Worm (Caenorhabditis elegans) whole organism, L3 larva: ENCODE results near the gene F38A6.4.

ENCODE experiments used
- egl-5 ChIP-seq: fragments of 150-350 bp; optimal IDR thresholded peaks from 2 replicates; lab custom pipeline; 2017; ENCODE audit warnings: missing biosample characterization, missing genetic modification reagents, missing genetic modification characterization, inconsistent platforms
- elt-2 ChIP-seq: sonication (generic microtip); optimal IDR thresholded peaks from 2 replicates; lab custom pipeline; 2016; ENCODE audit warnings: missing genetic modification reagents, mild to moderate bottlenecking, missing genetic modification characterization, missing compliant biosample characterization
- elt-3 ChIP-seq, 3 experiments: fragments of 150-350 bp in 1 of 3; sonication (generic microtip) in 2 of 3; optimal IDR thresholded peaks; 2 replicates in 2 of 3; 4 replicates in 1 of 3; lab custom pipeline; 2014 to 2017; ENCODE audit warnings: missing biosample characterization in 3 of 3, missing genetic modification characterization in 3 of 3
- eor-1 ChIP-seq, 2 experiments: fragments of 150-350 bp; optimal IDR thresholded peaks; 2 replicates each; lab custom pipeline; 2014 to 2018; ENCODE audit warnings: missing biosample characterization in 2 of 2, missing genetic modification characterization in 2 of 2
- fos-1 ChIP-seq: fragments of 150-350 bp; optimal IDR thresholded peaks from 2 replicates; lab custom pipeline; 2014; ENCODE audit warnings: missing biosample characterization, missing genetic modification characterization
- lsy-12 ChIP-seq: sonication (generic microtip); optimal IDR thresholded peaks from 2 replicates; lab custom pipeline; 2016; ENCODE audit warnings: mild to moderate bottlenecking, missing genetic modification characterization, missing compliant biosample characterization
- mml-1 ChIP-seq: fragments of 150-350 bp; sonication (generic microtip); optimal IDR thresholded peaks from 3 replicates; lab custom pipeline; 2014; ENCODE audit warnings: missing biosample characterization, missing genetic modification characterization
- nfya-1 ChIP-seq: sonication (generic microtip); optimal IDR thresholded peaks from 2 replicates; lab custom pipeline; 2017; ENCODE audit warnings: missing genetic modification characterization, mild to moderate bottlenecking, missing compliant biosample characterization, antibody characterized with exemption, moderate library complexity; ENCODE audit not compliant: insufficient read depth
- nhr-28 ChIP-seq: fragments of 150-350 bp; optimal IDR thresholded peaks from 2 replicates; lab custom pipeline; 2014; ENCODE audit warnings: missing biosample characterization, missing genetic modification characterization
- pqm-1 ChIP-seq: fragments of 150-350 bp; optimal IDR thresholded peaks from 2 replicates; lab custom pipeline; 2017; ENCODE audit warnings: missing biosample characterization, missing genetic modification characterization, inconsistent platforms
- sea-2 ChIP-seq: fragments of 150-350 bp; sonication (generic microtip); optimal IDR thresholded peaks from 4 replicates; lab custom pipeline; 2014; ENCODE audit warnings: missing biosample characterization, missing genetic modification reagents, missing genetic modification characterization
- tbx-2 ChIP-seq: sonication (generic microtip); optimal IDR thresholded peaks from 2 replicates; lab custom pipeline; 2016; ENCODE audit warnings: mild to moderate bottlenecking, missing genetic modification characterization, missing compliant biosample characterization
- unc-62 ChIP-seq: fragments of 150-350 bp; sonication (generic microtip); optimal IDR thresholded peaks from 4 replicates; lab custom pipeline; 2014; ENCODE audit warnings: missing biosample characterization, missing genetic modification reagents, missing genetic modification characterization
- zag-1 ChIP-seq: fragments of 150-350 bp; optimal IDR thresholded peaks from 2 replicates; lab custom pipeline; 2014; ENCODE audit warnings: missing biosample characterization, missing genetic modification characterization

DNA sequence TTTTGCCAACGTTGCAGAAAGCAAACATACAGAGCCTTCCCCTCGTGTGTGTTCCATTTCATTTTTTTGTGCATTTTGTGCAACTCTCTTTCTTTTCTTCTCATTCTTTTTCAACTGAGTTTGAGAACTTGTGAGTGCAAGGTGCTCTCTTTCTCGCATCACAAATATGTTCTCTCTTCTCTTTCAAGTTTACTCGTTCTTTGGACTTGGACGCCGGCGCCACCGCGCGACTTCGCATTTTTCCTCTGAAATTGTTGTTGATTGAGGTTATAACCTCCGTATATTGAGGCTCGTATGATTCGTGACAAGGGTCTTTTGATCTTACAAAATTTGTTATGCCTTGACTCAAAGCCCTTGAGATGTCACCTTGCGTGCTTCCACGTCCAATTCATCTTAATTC is 1.6 kb upstream of the F38A6.4 start:
- TF ChIP-seq egl-5 (tag; lab: Kevin White, UChicago), result no peak
- no peak for TF ChIP-seq tbx-2 (tag; lab: Kevin White, UChicago)
- TF ChIP-seq eor-1 (tag; optimal IDR thresholded peaks at IDR 0.05; lab: Kevin White, UChicago), result no peak
- no peak for TF ChIP-seq unc-62 (GFP tag; lab: Kevin White, UChicago)
- no peak for TF ChIP-seq zag-1 (tag; lab: Kevin White, UChicago)
- TF ChIP-seq lsy-12 (tag; lab: Kevin White, UChicago), result no peak
- TF ChIP-seq elt-2 (tag; lab: Kevin White, UChicago), result peak; percentile 46
- TF ChIP-seq pqm-1 (tag; lab: Kevin White, UChicago), result peak; percentile 7
- TF ChIP-seq sea-2 (GFP tag; lab: Kevin White, UChicago), result no peak
- no peak for TF ChIP-seq fos-1 (tag; lab: Kevin White, UChicago)
- peak; percentile 75 for TF ChIP-seq nfya-1 (tag; lab: Kevin White, UChicago)
- TF ChIP-seq mml-1 (tag; lab: Kevin White, UChicago), result no peak
- no peak for TF ChIP-seq nhr-28 (tag; lab: Kevin White, UChicago)
- no peak for TF ChIP-seq elt-3 (tag; optimal IDR thresholded peaks at IDR 0.05; lab: Kevin White, UChicago)
